Fruit fly (Drosophila melanogaster) whole organism, embryonic: ENCODE measurements around the gene CG11726.

Experiments used
- Ada2b ChIP-seq: fragments of 200-800 bp; sonication (Bioruptor generic); IDR thresholded peaks from 2 replicates; pipeline ENCODE4 v1.3.6; 2022; ENCODE audit warnings: missing biosample characterization, missing genetic modification characterization
- Antp ChIP-seq: fragments of 200-800 bp; sonication (Bioruptor generic); optimal IDR thresholded peaks from 3 replicates; lab custom pipeline; 2016; ENCODE audit warnings: missing biosample characterization, missing genetic modification characterization
- CG10147 ChIP-seq: fragments of 200-800 bp; sonication (Bioruptor generic); optimal IDR thresholded peaks from 2 replicates; lab custom pipeline; 2019; ENCODE audit warnings: missing biosample characterization, mild to moderate bottlenecking, missing genetic modification characterization, moderate library complexity
- CG10462 ChIP-seq: fragments of 200-800 bp; sonication (Bioruptor generic); optimal IDR thresholded peaks from 2 replicates; lab custom pipeline; 2016; ENCODE audit warnings: missing biosample characterization, missing genetic modification characterization
- CG10979 ChIP-seq: fragments of 200-800 bp; sonication (Bioruptor generic); optimal IDR thresholded peaks from 2 replicates; lab custom pipeline; 2018; ENCODE audit warnings: missing biosample characterization, mild to moderate bottlenecking, missing genetic modification characterization, moderate library complexity
- CG12391 ChIP-seq: fragments of 200-800 bp; sonication (Bioruptor generic); optimal IDR thresholded peaks from 3 replicates; lab custom pipeline; 2018; ENCODE audit warnings: missing biosample characterization, mild to moderate bottlenecking, missing genetic modification characterization, moderate library complexity
- CG13624 ChIP-seq: fragments of 200-800 bp; sonication (Bioruptor generic); optimal IDR thresholded peaks from 2 replicates; lab custom pipeline; 2016; ENCODE audit warnings: missing biosample characterization, missing genetic modification characterization
- CG14014 ChIP-seq: fragments of 200-800 bp; sonication (Bioruptor generic); IDR thresholded peaks from 2 replicates; pipeline ENCODE4 v1.3.6; 2022; ENCODE audit warnings: missing biosample characterization, missing genetic modification characterization
- CG14667 ChIP-seq: fragments of 200-800 bp; sonication (Bioruptor generic); IDR thresholded peaks from 2 replicates; pipeline ENCODE4 v1.3.6; 2022; ENCODE audit warnings: missing biosample characterization, missing genetic modification characterization
- CG1529 ChIP-seq: fragments of 200-800 bp; sonication (Bioruptor generic); optimal IDR thresholded peaks from 3 replicates; lab custom pipeline; 2018; ENCODE audit warnings: missing biosample characterization, missing genetic modification characterization
- CG1832 ChIP-seq: fragments of 200-800 bp; sonication (Bioruptor generic); optimal IDR thresholded peaks from 2 replicates; lab custom pipeline; 2017; ENCODE audit warnings: missing biosample characterization, mild to moderate bottlenecking, missing genetic modification characterization, inconsistent platforms
- CG2889 ChIP-seq: fragments of 200-800 bp; sonication (Bioruptor generic); IDR thresholded peaks from 3 replicates; pipeline ENCODE4 v1.3.6; 2022; ENCODE audit warnings: missing biosample characterization, missing genetic modification characterization
- CG30431 ChIP-seq: fragments of 200-800 bp; sonication (Bioruptor generic); optimal IDR thresholded peaks from 2 replicates; lab custom pipeline; 2017; ENCODE audit warnings: missing biosample characterization, missing genetic modification characterization
- CG32532 ChIP-seq: fragments of 200-800 bp; sonication (Bioruptor generic); IDR thresholded peaks from 2 replicates; pipeline ENCODE4 v1.3.6; 2022; ENCODE audit warnings: missing biosample characterization, missing genetic modification characterization
- CG34376 ChIP-seq: fragments of 200-800 bp; sonication (Bioruptor generic); optimal IDR thresholded peaks from 2 replicates; lab custom pipeline; 2018; ENCODE audit warnings: missing biosample characterization, mild to moderate bottlenecking, missing genetic modification characterization
- CG4360 ChIP-seq: fragments of 200-800 bp; sonication (Bioruptor generic); IDR thresholded peaks from 2 replicates; pipeline ENCODE4 v1.3.6; 2022; ENCODE audit warnings: missing biosample characterization, missing genetic modification characterization
- CG4707 ChIP-seq: fragments of 200-800 bp; sonication (Bioruptor generic); optimal IDR thresholded peaks from 2 replicates; lab custom pipeline; 2018; ENCODE audit warnings: missing biosample characterization, mild to moderate bottlenecking, missing genetic modification characterization, moderate library complexity
- CG7271 ChIP-seq: fragments of 200-800 bp; sonication (Bioruptor generic); optimal IDR thresholded peaks from 2 replicates; lab custom pipeline; 2018; ENCODE audit warnings: missing biosample characterization, mild to moderate bottlenecking, missing genetic modification characterization, moderate library complexity
- CG7987 ChIP-seq: fragments of 200-800 bp; sonication (Bioruptor generic); optimal IDR thresholded peaks from 2 replicates; lab custom pipeline; 2018; ENCODE audit warnings: missing biosample characterization, mild to moderate bottlenecking, missing genetic modification characterization, moderate library complexity
- CG8924 ChIP-seq: fragments of 200-800 bp; optimal IDR thresholded peaks from 3 replicates; lab custom pipeline; 2019; ENCODE audit warnings: missing biosample characterization, mild to moderate bottlenecking, missing genetic modification characterization, moderate library complexity
- CG9437 ChIP-seq: fragments of 200-800 bp; sonication (Bioruptor generic); optimal IDR thresholded peaks from 2 replicates; lab custom pipeline; 2018; ENCODE audit warnings: missing biosample characterization, mild to moderate bottlenecking, missing genetic modification characterization
- CG9609 ChIP-seq: fragments of 200-800 bp; sonication (Bioruptor generic); optimal IDR thresholded peaks from 3 replicates; lab custom pipeline; 2016; ENCODE audit warnings: missing biosample characterization, missing genetic modification characterization
- Dfd ChIP-seq, 2 experiments: fragments of >200 bp; optimal IDR thresholded peaks; 2 replicates each; lab custom pipeline; 2017; ENCODE audit warnings: missing biosample characterization in 2 of 2, missing genetic modification characterization in 2 of 2
- Dp ChIP-seq: fragments of 200-800 bp; sonication (Bioruptor generic); optimal IDR thresholded peaks from 2 replicates; lab custom pipeline; 2018; ENCODE audit warnings: missing biosample characterization, mild to moderate bottlenecking, missing genetic modification characterization, moderate library complexity
- Ets65A ChIP-seq: fragments of 200-800 bp; sonication (Bioruptor generic); peaks from one replicate; lab custom pipeline; 2016; ENCODE audit warnings: missing biosample characterization, missing genetic modification characterization
- NFAT ChIP-seq: fragments of 200-800 bp; sonication (Bioruptor generic); IDR thresholded peaks from 2 replicates; pipeline ENCODE4 v1.3.6; 2022; ENCODE audit warnings: missing biosample characterization, missing genetic modification characterization
- NK7.1 ChIP-seq: fragments of 200-800 bp; sonication (Bioruptor generic); optimal IDR thresholded peaks from 3 replicates; lab custom pipeline; 2016; ENCODE audit warnings: missing biosample characterization, missing genetic modification characterization
- Poxn ChIP-seq: fragments of 200-800 bp; sonication (Bioruptor generic); IDR thresholded peaks from 2 replicates; pipeline ENCODE4 v1.3.6; 2022; ENCODE audit warnings: missing biosample characterization, missing genetic modification characterization
- ara ChIP-seq: fragments of 200-800 bp; sonication (Bioruptor generic); IDR thresholded peaks from 2 replicates; pipeline ENCODE4 v1.3.6; 2022; ENCODE audit warnings: missing biosample characterization, missing genetic modification characterization
- bab2 ChIP-seq: fragments of 200-800 bp; sonication (Bioruptor generic); optimal IDR thresholded peaks from 2 replicates; lab custom pipeline; 2016; ENCODE audit warnings: missing biosample characterization, missing genetic modification characterization
- ci ChIP-seq: fragments of 200-800 bp; sonication (Bioruptor generic); IDR thresholded peaks from 3 replicates; pipeline ENCODE4 v1.3.6; 2022; ENCODE audit warnings: missing biosample characterization, missing genetic modification characterization
- croc ChIP-seq: fragments of 200-800 bp; sonication (Bioruptor generic); conservative IDR thresholded peaks from 3 replicates; pipeline ENCODE4 v1.3.6; 2022; ENCODE audit warnings: missing biosample characterization, missing genetic modification characterization
- eve ChIP-seq, 2 experiments: fragments of >200 bp; optimal IDR thresholded peaks; 2 replicates each; lab custom pipeline; 2017; ENCODE audit warnings: missing biosample characterization in 2 of 2, missing genetic modification characterization in 2 of 2
- ewg ChIP-seq: fragments of 200-800 bp; sonication (Bioruptor generic); optimal IDR thresholded peaks from 3 replicates; lab custom pipeline; 2017; ENCODE audit warnings: mild to moderate bottlenecking, missing biosample characterization, missing genetic modification reagents, missing genetic modification characterization
- gfzf ChIP-seq: fragments of 200-800 bp; sonication (Bioruptor generic); optimal IDR thresholded peaks from 2 replicates; lab custom pipeline; 2016; ENCODE audit warnings: missing biosample characterization, mild to moderate bottlenecking, missing genetic modification characterization, moderate library complexity
- grn ChIP-seq: fragments of 200-800 bp; sonication (Bioruptor generic); optimal IDR thresholded peaks from 3 replicates; lab custom pipeline; 2017; ENCODE audit warnings: missing biosample characterization, missing genetic modification characterization
- ham ChIP-seq: fragments of 200-800 bp; sonication (Bioruptor generic); IDR thresholded peaks from 2 replicates; pipeline ENCODE4 v1.3.6; 2022; ENCODE audit warnings: missing biosample characterization, missing genetic modification characterization
- hkb ChIP-seq, 2 experiments: fragments of 200-800 bp in 1 of 2; fragments of >200 bp in 1 of 2; sonication (Bioruptor generic) in 1 of 2; IDR thresholded peaks in 1 of 2; optimal IDR thresholded peaks in 1 of 2; 2 replicates each; pipeline versions ENCODE4 v1.3.6 to Lab custom; 2017 to 2022; ENCODE audit warnings: missing biosample characterization in 1 of 2, missing genetic modification characterization in 1 of 2
- jigr1 ChIP-seq: fragments of 200-800 bp; sonication (Bioruptor generic); IDR thresholded peaks from 3 replicates; pipeline ENCODE4 v1.3.6; 2022; ENCODE audit warnings: missing biosample characterization, missing genetic modification characterization
- lmd ChIP-seq: fragments of 200-800 bp; sonication (Bioruptor generic); IDR thresholded peaks from 2 replicates; pipeline ENCODE4 v1.3.6; 2022; ENCODE audit warnings: missing biosample characterization, missing genetic modification characterization
- mirr ChIP-seq: fragments of 200-800 bp; sonication (Bioruptor generic); optimal IDR thresholded peaks from 3 replicates; lab custom pipeline; 2018; ENCODE audit warnings: missing biosample characterization, mild to moderate bottlenecking, missing genetic modification characterization
- otp ChIP-seq: fragments of 200-800 bp; sonication (Bioruptor generic); IDR thresholded peaks from 3 replicates; pipeline ENCODE4, ENCODE4 v1.3.6; 2022; ENCODE audit warnings: missing biosample characterization, missing genetic modification characterization
- p53 ChIP-seq: fragments of 200-800 bp; sonication (Bioruptor generic); optimal IDR thresholded peaks from 2 replicates; lab custom pipeline; 2016; ENCODE audit warnings: missing biosample characterization, missing genetic modification characterization
- run ChIP-seq: fragments of 200-800 bp; sonication (Bioruptor generic); optimal IDR thresholded peaks from 3 replicates; lab custom pipeline; 2018; ENCODE audit warnings: missing biosample characterization, mild to moderate bottlenecking, missing genetic modification characterization
- shn ChIP-seq: fragments of 200-800 bp; sonication (Bioruptor generic); optimal IDR thresholded peaks from 3 replicates; lab custom pipeline; 2016; ENCODE audit warnings: missing biosample characterization, missing genetic modification characterization
- stwl ChIP-seq: fragments of 200-800 bp; sonication (Bioruptor generic); optimal IDR thresholded peaks from 3 replicates; lab custom pipeline; 2018; ENCODE audit warnings: missing biosample characterization, mild to moderate bottlenecking, missing genetic modification characterization, moderate library complexity
- ttk ChIP-seq: fragments of 200-800 bp; sonication (Bioruptor generic); IDR thresholded peaks from 2 replicates; pipeline ENCODE4 v2.1.2; 2022; ENCODE audit warnings: missing biosample characterization, missing genetic modification characterization
- twi ChIP-seq: fragments of 200-800 bp; optimal IDR thresholded peaks from 2 replicates; lab custom pipeline; 2019; ENCODE audit warnings: missing biosample characterization, mild to moderate bottlenecking, missing genetic modification characterization, moderate library complexity
- wek ChIP-seq: fragments of 200-800 bp; sonication (Bioruptor generic); optimal IDR thresholded peaks from 3 replicates; lab custom pipeline; 2018; ENCODE audit warnings: missing biosample characterization, mild to moderate bottlenecking, missing genetic modification characterization, moderate library complexity

CG11726 gene

dm6 chr3L:11417273-11418040, 23.0 kb downstream of the CG11726 start (continued):
- TF ChIP-seq CG7271 (tag; lab: Kevin White, UChicago) (peak; percentile 51), twi (tag; lab: Kevin White, UChicago) (peak; percentile 93), croc (GFP tag; lab: Robert Waterston, UW) (peak; percentile 92), lmd (GFP tag; lab: Robert Waterston, UW) (peak; percentile 89), CG13624 (GFP tag; lab: Kevin White, UChicago) (no peak), Dfd (GFP tag; optimal IDR thresholded peaks at IDR 0.05; lab: Kevin White, UChicago) (no peak), otp (GFP tag; lab: Robert Waterston, UW) (peak; percentile 87), shn (GFP tag; lab: Kevin White, UChicago) (peak; percentile 51), CG1832 (GFP tag; lab: Kevin White, UChicago) (no peak), Ets65A (GFP tag; lab: Kevin White, UChicago) (peak; percentile 97), Dp (no peak), CG32532 (GFP tag; lab: Robert Waterston, UW) (peak; percentile 80), Poxn (GFP tag; lab: Robert Waterston, UW) (0 out of 2 replicates have a peak, but pooled peaks have one; percentile 6), CG7987 (GFP tag; lab: Kevin White, UChicago) (peak; percentile 36), run (tag; lab: Kevin White, UChicago) (peak; percentile 73), wek (GFP tag; lab: Kevin White, UChicago) (peak; percentile 39), Ada2b (peak; percentile 79), CG14667 (GFP tag; lab: Robert Waterston, UW) (peak; percentile 84), NK7.1 (GFP tag; lab: Kevin White, UChicago) (peak; percentile 20), CG9609 (GFP tag; lab: Kevin White, UChicago) (peak; percentile 34), CG1529 (GFP tag; lab: Kevin White, UChicago) (peak; percentile 67), grn (GFP tag; lab: Kevin White, UChicago) (peak; percentile 53), CG14014 (GFP tag; lab: Robert Waterston, UW) (peak; percentile 75), gfzf (GFP tag; lab: Kevin White, UChicago) (no peak), ci (GFP tag; lab: Robert Waterston, UW) (peak; percentile 92), bab2 (GFP tag; lab: Kevin White, UChicago) (peak; percentile 72), mirr (no peak), CG2889 (GFP tag; lab: Robert Waterston, UW) (peak; percentile 48; the same call in 1 of the 3 replicates), CG10979 (tag; lab: Kevin White, UChicago) (peak; percentile 97), Antp (GFP tag; lab: Kevin White, UChicago) (peak; percentile 68), ham (GFP tag; lab: Robert Waterston, UW) (0 out of 2 replicates have a peak, but pooled peaks have one; percentile 64), CG30431 (GFP tag; lab: Kevin White, UChicago) (peak; percentile 61), CG10147 (GFP tag; lab: Kevin White, UChicago) (peak; percentile 85), CG9437 (peak; percentile 78), hkb (optimal IDR thresholded peaks at IDR 0.05; lab: Kevin White, UChicago) (no peak), hkb (GFP tag; IDR thresholded peaks at IDR 0.05; lab: Robert Waterston, UW) (peak; percentile 93), CG12391 (tag; lab: Kevin White, UChicago) (peak; percentile 95), p53 (GFP tag; lab: Kevin White, UChicago) (no peak), eve (GFP tag; optimal IDR thresholded peaks at IDR 0.05; lab: Kevin White, UChicago) (peak in 1 of 2 experiments; percentile 74), jigr1 (GFP tag; lab: Robert Waterston, UW) (peak; percentile 74), ewg (GFP tag; lab: Kevin White, UChicago) (peak; percentile 62), CG10462 (GFP tag; lab: Kevin White, UChicago) (peak; percentile 44), NFAT (GFP tag; lab: Robert Waterston, UW) (peak; percentile 64; the same call in 1 of the 2 replicates), CG4360 (peak; percentile 92), ttk (peak; percentile 74), stwl (tag; lab: Kevin White, UChicago) (peak; percentile 60), CG34376 (GFP tag; lab: Kevin White, UChicago) (peak; percentile 45), CG8924 (tag; lab: Kevin White, UChicago) (peak; percentile 96), ara (GFP tag; lab: Robert Waterston, UW) (peak; percentile 90), CG4707 (GFP tag; lab: Kevin White, UChicago) (peak; percentile 94)
